Fruit fly (Drosophila melanogaster) whole organism, embryonic: Measurements from ENCODE around the gene Tcs6.

Experiments used
- CG10979 ChIP-seq: fragments of 200-800 bp; sonication (Bioruptor generic); optimal IDR thresholded peaks from 2 replicates; lab custom pipeline; 2018; ENCODE audit warnings: missing biosample characterization, mild to moderate bottlenecking, missing genetic modification characterization, moderate library complexity
- CG11504 ChIP-seq: fragments of 200-800 bp; sonication (Bioruptor generic); optimal IDR thresholded peaks from 3 replicates; lab custom pipeline; 2019; ENCODE audit warnings: missing biosample characterization, mild to moderate bottlenecking, missing genetic modification characterization, moderate library complexity
- CG11696 ChIP-seq: fragments of 200-800 bp; sonication (Bioruptor generic); IDR thresholded peaks from 2 replicates; pipeline ENCODE4 v1.3.6; 2022; ENCODE audit warnings: missing biosample characterization, missing genetic modification characterization
- CG12104 ChIP-seq: fragments of 200-800 bp; sonication (Bioruptor generic); optimal IDR thresholded peaks from 3 replicates; lab custom pipeline; 2016; ENCODE audit warnings: missing biosample characterization, missing genetic modification characterization
- CG12942 ChIP-seq: fragments of 200-800 bp; sonication (Bioruptor generic); optimal IDR thresholded peaks from 3 replicates; lab custom pipeline; 2016; ENCODE audit warnings: missing biosample characterization, missing genetic modification characterization
- CG13624 ChIP-seq: fragments of 200-800 bp; sonication (Bioruptor generic); optimal IDR thresholded peaks from 2 replicates; lab custom pipeline; 2016; ENCODE audit warnings: missing biosample characterization, missing genetic modification characterization
- CG14667 ChIP-seq: fragments of 200-800 bp; sonication (Bioruptor generic); IDR thresholded peaks from 2 replicates; pipeline ENCODE4 v1.3.6; 2022; ENCODE audit warnings: missing biosample characterization, missing genetic modification characterization
- CG14965 ChIP-seq: fragments of 200-800 bp; sonication (Bioruptor generic); optimal IDR thresholded peaks from 2 replicates; lab custom pipeline; 2016; ENCODE audit warnings: missing biosample characterization, missing genetic modification characterization, borderline replicate concordance
- CG15269 ChIP-seq: fragments of 200-800 bp; sonication (Bioruptor generic); optimal IDR thresholded peaks from 2 replicates; lab custom pipeline; 2018; ENCODE audit warnings: missing biosample characterization, mild to moderate bottlenecking, missing genetic modification characterization, moderate library complexity
- CG16863 ChIP-seq: fragments of 200-800 bp; sonication (Bioruptor generic); optimal IDR thresholded peaks from 3 replicates; lab custom pipeline; 2016; ENCODE audit warnings: missing biosample characterization, missing genetic modification characterization
- CG17328 ChIP-seq: fragments of 200-800 bp; sonication (Bioruptor generic); IDR thresholded peaks from 2 replicates; pipeline ENCODE4 v1.3.6; 2022; ENCODE audit warnings: missing biosample characterization, missing genetic modification characterization
- CG17612 ChIP-seq: fragments of 200-800 bp; sonication (Bioruptor generic); IDR thresholded peaks from 2 replicates; pipeline ENCODE4 v1.3.6; 2022; ENCODE audit warnings: missing biosample characterization, missing genetic modification characterization
- CG18476 ChIP-seq: fragments of 200-800 bp; sonication (Bioruptor generic); optimal IDR thresholded peaks from 2 replicates; lab custom pipeline; 2016; ENCODE audit warnings: missing biosample characterization, mild to moderate bottlenecking, missing genetic modification characterization
- CG18764 ChIP-seq: fragments of 200-800 bp; sonication (Bioruptor generic); optimal IDR thresholded peaks from 3 replicates; lab custom pipeline; 2016; ENCODE audit warnings: missing biosample characterization, missing genetic modification characterization
- CG2712 ChIP-seq: fragments of 200-800 bp; optimal IDR thresholded peaks from 3 replicates; lab custom pipeline; 2019; ENCODE audit warnings: missing biosample characterization, mild to moderate bottlenecking, missing genetic modification characterization, moderate library complexity
- CG30020 ChIP-seq: fragments of 200-800 bp; optimal IDR thresholded peaks from 2 replicates; lab custom pipeline; 2019; ENCODE audit warnings: missing biosample characterization, mild to moderate bottlenecking, missing genetic modification characterization, moderate library complexity
- CG3407 ChIP-seq: fragments of 200-800 bp; sonication (Bioruptor generic); optimal IDR thresholded peaks from 2 replicates; lab custom pipeline; 2018; ENCODE audit warnings: missing biosample characterization, mild to moderate bottlenecking, missing genetic modification characterization
- CG5245 ChIP-seq: fragments of 200-800 bp; sonication (Bioruptor generic); optimal IDR thresholded peaks from 3 replicates; lab custom pipeline; 2016; ENCODE audit warnings: missing biosample characterization, missing genetic modification characterization
- CG8944 ChIP-seq: fragments of 200-800 bp; sonication (Bioruptor generic); optimal IDR thresholded peaks from 3 replicates; lab custom pipeline; 2016; ENCODE audit warnings: missing biosample characterization, missing genetic modification characterization
- CG9609 ChIP-seq: fragments of 200-800 bp; sonication (Bioruptor generic); optimal IDR thresholded peaks from 3 replicates; lab custom pipeline; 2016; ENCODE audit warnings: missing biosample characterization, missing genetic modification characterization
- CG9727 ChIP-seq: fragments of 200-800 bp; sonication (Bioruptor generic); optimal IDR thresholded peaks from 3 replicates; lab custom pipeline; 2017; ENCODE audit warnings: missing biosample characterization, mild to moderate bottlenecking, missing genetic modification characterization
- CG9932 ChIP-seq: fragments of 200-800 bp; sonication (Bioruptor generic); IDR thresholded peaks from 2 replicates; pipeline ENCODE4 v1.3.6; 2022; ENCODE audit warnings: missing biosample characterization, missing genetic modification characterization
- CkIIα-i1 ChIP-seq: fragments of 200-800 bp; sonication (Bioruptor generic); IDR thresholded peaks from 2 replicates; pipeline ENCODE4 v1.3.6; 2022; ENCODE audit warnings: missing biosample characterization, missing genetic modification characterization
- CoRest ChIP-seq: fragments of 200-800 bp; sonication (Bioruptor generic); optimal IDR thresholded peaks from 3 replicates; lab custom pipeline; 2018; ENCODE audit warnings: missing biosample characterization, mild to moderate bottlenecking, missing genetic modification characterization, moderate library complexity
- CrebB ChIP-seq: fragments of 200-800 bp; sonication (Bioruptor generic); optimal IDR thresholded peaks from 3 replicates; lab custom pipeline; 2018; ENCODE audit warnings: missing biosample characterization, mild to moderate bottlenecking, missing genetic modification characterization
- ERR ChIP-seq: fragments of 200-800 bp; sonication (Bioruptor generic); optimal IDR thresholded peaks from 2 replicates; lab custom pipeline; 2016; ENCODE audit warnings: missing biosample characterization, missing genetic modification characterization
- Gsc ChIP-seq: fragments of 200-800 bp; sonication (Bioruptor generic); IDR thresholded peaks from 2 replicates; pipeline ENCODE4 v1.3.6; 2022; ENCODE audit warnings: missing biosample characterization, missing genetic modification characterization
- HHEX ChIP-seq: fragments of 200-800 bp; sonication (Bioruptor generic); optimal IDR thresholded peaks from 3 replicates; lab custom pipeline; 2017; ENCODE audit warnings: missing biosample characterization, mild to moderate bottlenecking, missing genetic modification characterization, missing genetic modification reagents
- Hmx ChIP-seq: fragments of 200-800 bp; sonication (Bioruptor generic); optimal IDR thresholded peaks from 2 replicates; lab custom pipeline; 2016; ENCODE audit warnings: missing biosample characterization, missing genetic modification characterization
- MTF-1 ChIP-seq: fragments of 200-800 bp; sonication (Bioruptor generic); optimal IDR thresholded peaks from 2 replicates; lab custom pipeline; 2018; ENCODE audit warnings: missing biosample characterization, mild to moderate bottlenecking, missing genetic modification characterization, borderline replicate concordance
- NC2β ChIP-seq: fragments of 200-800 bp; sonication (Bioruptor generic); optimal IDR thresholded peaks from 2 replicates; lab custom pipeline; 2016; ENCODE audit warnings: missing biosample characterization, missing genetic modification characterization
- Nf-YB ChIP-seq: fragments of 200-800 bp; sonication (Bioruptor generic); optimal IDR thresholded peaks from 3 replicates; lab custom pipeline; 2019; ENCODE audit warnings: missing biosample characterization, mild to moderate bottlenecking, missing genetic modification characterization, moderate library complexity
- Poxn ChIP-seq: fragments of 200-800 bp; sonication (Bioruptor generic); IDR thresholded peaks from 2 replicates; pipeline ENCODE4 v1.3.6; 2022; ENCODE audit warnings: missing biosample characterization, missing genetic modification characterization
- Six4 ChIP-seq: fragments of 200-800 bp; sonication (Bioruptor generic); optimal IDR thresholded peaks from 2 replicates; lab custom pipeline; 2016; ENCODE audit warnings: missing biosample characterization, missing genetic modification characterization
- Ssrp ChIP-seq: fragments of 200-800 bp; sonication (Bioruptor generic); optimal IDR thresholded peaks from 2 replicates; lab custom pipeline; 2018; ENCODE audit warnings: missing biosample characterization, mild to moderate bottlenecking, missing genetic modification characterization, moderate library complexity
- amos ChIP-seq: fragments of 200-800 bp; sonication (Bioruptor generic); IDR thresholded peaks from 2 replicates; pipeline ENCODE4 v1.3.6; 2022; ENCODE audit warnings: missing biosample characterization, missing genetic modification characterization; ENCODE audit not compliant: partially characterized antibody
- croc ChIP-seq: fragments of 200-800 bp; sonication (Bioruptor generic); conservative IDR thresholded peaks from 3 replicates; pipeline ENCODE4 v1.3.6; 2022; ENCODE audit warnings: missing biosample characterization, missing genetic modification characterization
- crp ChIP-seq, 2 experiments: fragments of 200-800 bp; sonication (Bioruptor generic); optimal IDR thresholded peaks; 2 replicates in 1 of 2; 3 replicates in 1 of 2; lab custom pipeline; 2017; ENCODE audit warnings: missing biosample characterization in 2 of 2, missing genetic modification characterization in 2 of 2, mild to moderate bottlenecking in 1 of 2, moderate library complexity in 1 of 2
- ems ChIP-seq: fragments of 200-800 bp; sonication (Bioruptor generic); optimal IDR thresholded peaks from 3 replicates; lab custom pipeline; 2016; ENCODE audit warnings: missing biosample characterization, missing genetic modification characterization
- eve ChIP-seq, 2 experiments: fragments of >200 bp; optimal IDR thresholded peaks; 2 replicates each; lab custom pipeline; 2017; ENCODE audit warnings: missing biosample characterization in 2 of 2, missing genetic modification characterization in 2 of 2
- fd102C ChIP-seq: fragments of 200-800 bp; sonication (Bioruptor generic); optimal IDR thresholded peaks from 2 replicates; lab custom pipeline; 2018; ENCODE audit warnings: missing biosample characterization, mild to moderate bottlenecking, missing genetic modification characterization, moderate library complexity
- fd96Cb ChIP-seq: fragments of 200-800 bp; sonication (Bioruptor generic); optimal IDR thresholded peaks from 2 replicates; lab custom pipeline; 2018; ENCODE audit warnings: missing biosample characterization, mild to moderate bottlenecking, missing genetic modification characterization, moderate library complexity
- ftz-f1 ChIP-seq: fragments of 200-800 bp; sonication (Bioruptor generic); optimal IDR thresholded peaks from 2 replicates; lab custom pipeline; 2016; ENCODE audit warnings: missing biosample characterization, missing genetic modification characterization
- gfzf ChIP-seq: fragments of 200-800 bp; sonication (Bioruptor generic); optimal IDR thresholded peaks from 2 replicates; lab custom pipeline; 2016; ENCODE audit warnings: missing biosample characterization, mild to moderate bottlenecking, missing genetic modification characterization, moderate library complexity
- knrl ChIP-seq: fragments of 200-800 bp; sonication (Bioruptor generic); IDR thresholded peaks from 3 replicates; pipeline ENCODE4 v1.3.6; 2022; ENCODE audit warnings: missing biosample characterization, missing genetic modification characterization; ENCODE audit not compliant: partially characterized antibody
- odd ChIP-seq: fragments of 200-800 bp; sonication (Bioruptor generic); optimal IDR thresholded peaks from 2 replicates; lab custom pipeline; 2017; ENCODE audit warnings: missing biosample characterization, mild to moderate bottlenecking, missing genetic modification characterization
- onecut ChIP-seq: fragments of 200-800 bp; sonication (Bioruptor generic); IDR thresholded peaks from 2 replicates; pipeline ENCODE4 v1.3.6; 2022; ENCODE audit warnings: missing biosample characterization, missing genetic modification characterization
- p53 ChIP-seq: fragments of 200-800 bp; sonication (Bioruptor generic); optimal IDR thresholded peaks from 2 replicates; lab custom pipeline; 2016; ENCODE audit warnings: missing biosample characterization, missing genetic modification characterization
- schlank ChIP-seq: fragments of 200-800 bp; sonication (Bioruptor generic); optimal IDR thresholded peaks from 2 replicates; lab custom pipeline; 2018; ENCODE audit warnings: missing biosample characterization, mild to moderate bottlenecking, missing genetic modification characterization
- sqz ChIP-seq: fragments of 200-800 bp; sonication (Bioruptor generic); optimal IDR thresholded peaks from 3 replicates; lab custom pipeline; 2018; ENCODE audit warnings: missing biosample characterization, mild to moderate bottlenecking, missing genetic modification characterization
- sr ChIP-seq: fragments of 200-800 bp; sonication (Bioruptor generic); IDR thresholded peaks from 3 replicates; pipeline ENCODE4 v1.3.6; 2022; ENCODE audit warnings: missing biosample characterization, missing genetic modification characterization
- z ChIP-seq: fragments of 200-800 bp; sonication (Bioruptor generic); IDR thresholded peaks from 3 replicates; pipeline ENCODE4 v1.3.6; 2022; ENCODE audit warnings: missing biosample characterization, missing genetic modification characterization

The Tcs6 gene

DNA sequence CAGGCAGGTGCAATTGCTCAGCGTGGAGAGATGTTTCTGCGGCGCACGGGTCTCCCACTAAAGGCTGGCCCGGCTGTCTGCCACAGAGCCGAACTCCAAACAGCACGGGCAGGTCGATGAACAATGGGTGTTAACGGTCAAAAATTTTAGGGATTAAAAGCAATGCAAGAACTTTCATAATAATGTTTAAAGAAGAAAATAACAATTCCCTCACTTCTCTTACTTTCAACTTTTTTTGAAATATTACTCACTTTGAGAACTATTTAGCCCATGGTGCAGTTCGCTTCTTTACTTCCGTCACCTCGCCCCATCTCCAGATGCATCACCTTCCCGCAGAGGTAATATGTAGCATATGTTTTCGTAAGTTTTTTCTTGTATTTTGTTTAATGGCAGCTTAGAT is 14.5 kb upstream of the Tcs6 start (continued):
- TF ChIP-seq CG18476 (GFP tag; lab: Kevin White, UChicago) (no peak), CrebB (tag; lab: Kevin White, UChicago) (no peak), HHEX (GFP tag; lab: Kevin White, UChicago) (no peak), CG14965 (GFP tag; lab: Kevin White, UChicago) (no peak), CoRest (tag; lab: Kevin White, UChicago) (no peak), MTF-1 (GFP tag; lab: Kevin White, UChicago) (no peak), CG5245 (GFP tag; lab: Kevin White, UChicago) (no peak), eve (GFP tag; optimal IDR thresholded peaks at IDR 0.05; lab: Kevin White, UChicago) (no peak), knrl (GFP tag; lab: Robert Waterston, UW) (no peak), Six4 (no peak), odd (no peak), onecut (GFP tag; lab: Robert Waterston, UW) (no peak), CG12942 (GFP tag; lab: Kevin White, UChicago) (no peak), Ssrp (tag; lab: Kevin White, UChicago) (peak; percentile 39), CG14667 (peak; percentile 34), gfzf (GFP tag; lab: Kevin White, UChicago) (no peak), CG9609 (GFP tag; lab: Kevin White, UChicago) (no peak), CG2712 (peak; percentile 41), crp (GFP tag; optimal IDR thresholded peaks at IDR 0.05; lab: Kevin White, UChicago) (no peak), CG9727 (GFP tag; lab: Kevin White, UChicago) (peak; percentile 14), sr (GFP tag; lab: Robert Waterston, UW) (no peak), schlank (tag; lab: Kevin White, UChicago) (no peak), croc (GFP tag; lab: Robert Waterston, UW) (no peak), ftz-f1 (GFP tag; lab: Kevin White, UChicago) (no peak), Hmx (GFP tag; lab: Kevin White, UChicago) (no peak), Gsc (GFP tag; lab: Robert Waterston, UW) (no peak), NC2β (GFP tag; lab: Kevin White, UChicago) (no peak), Nf-YB (no peak), amos (GFP tag; lab: Robert Waterston, UW) (no peak), CG11504 (peak; percentile 39), CG8944 (GFP tag; lab: Kevin White, UChicago) (no peak), fd96Cb (peak; percentile 28), CG3407 (GFP tag; lab: Kevin White, UChicago) (peak; percentile 5), z (no peak), ems (no peak), CG17612 (no peak), CG10979 (tag; lab: Kevin White, UChicago) (peak; percentile 54), CG13624 (no peak), CG12104 (GFP tag; lab: Kevin White, UChicago) (no peak), CG9932 (GFP tag; lab: Robert Waterston, UW) (no peak), CG30020 (tag; lab: Kevin White, UChicago) (no peak), CG15269 (tag; lab: Kevin White, UChicago) (no peak), fd102C (no peak), ERR (GFP tag; lab: Kevin White, UChicago) (no peak), p53 (GFP tag; lab: Kevin White, UChicago) (no peak), CG16863 (no peak), Poxn (GFP tag; lab: Robert Waterston, UW) (no peak), CkIIα-i1 (GFP tag; lab: Robert Waterston, UW) (no peak), CG17328 (GFP tag; lab: Robert Waterston, UW) (peak; percentile 69), CG18764 (GFP tag; lab: Kevin White, UChicago) (no peak), sqz (GFP tag; lab: Kevin White, UChicago) (no peak), CG11696 (no peak)
